Fruit fly (Drosophila melanogaster) whole organism, embryonic: ENCODE data around the gene CG43999.

ENCODE experiments used
- Aef1 ChIP-seq: fragments of 200-800 bp; sonication (Bioruptor generic); IDR thresholded peaks from 3 replicates; pipeline ENCODE4 v1.3.6; 2022; ENCODE audit warnings: missing biosample characterization, missing genetic modification characterization
- CG10366 ChIP-seq: fragments of 200-800 bp; sonication (Bioruptor generic); IDR thresholded peaks from 2 replicates; pipeline ENCODE4 v1.3.6; 2022; ENCODE audit warnings: missing biosample characterization, missing genetic modification characterization
- CG10565 ChIP-seq: fragments of 200-800 bp; sonication (Bioruptor generic); optimal IDR thresholded peaks from 3 replicates; lab custom pipeline; 2016; ENCODE audit warnings: missing biosample characterization, mild to moderate bottlenecking, missing genetic modification characterization
- CG10979 ChIP-seq: fragments of 200-800 bp; sonication (Bioruptor generic); optimal IDR thresholded peaks from 2 replicates; lab custom pipeline; 2018; ENCODE audit warnings: missing biosample characterization, mild to moderate bottlenecking, missing genetic modification characterization, moderate library complexity
- CG11456 ChIP-seq: fragments of 200-800 bp; sonication (Bioruptor generic); IDR thresholded peaks from 3 replicates; pipeline ENCODE4 v1.3.6; 2022; ENCODE audit warnings: missing biosample characterization, missing genetic modification characterization
- CG11695 ChIP-seq: fragments of 200-800 bp; sonication (Bioruptor generic); IDR thresholded peaks from 3 replicates; pipeline ENCODE4 v1.3.6; 2022; ENCODE audit warnings: missing biosample characterization, missing genetic modification characterization
- CG12299 ChIP-seq: fragments of 200-800 bp; sonication (Bioruptor generic); optimal IDR thresholded peaks from 2 replicates; lab custom pipeline; 2018; ENCODE audit warnings: missing biosample characterization, mild to moderate bottlenecking, missing genetic modification characterization
- CG12659 ChIP-seq: fragments of 200-800 bp; sonication (Bioruptor generic); optimal IDR thresholded peaks from 3 replicates; lab custom pipeline; 2017; ENCODE audit warnings: mild to moderate bottlenecking, missing biosample characterization, missing genetic modification reagents, missing genetic modification characterization
- CG12769 ChIP-seq: fragments of 200-800 bp; sonication (Bioruptor generic); optimal IDR thresholded peaks from 2 replicates; lab custom pipeline; 2019; ENCODE audit warnings: missing biosample characterization, mild to moderate bottlenecking, missing genetic modification characterization, moderate library complexity
- CG13287 ChIP-seq: fragments of 200-800 bp; sonication (Bioruptor generic); IDR thresholded peaks from 2 replicates; pipeline ENCODE4 v1.3.6; 2022; ENCODE audit warnings: missing biosample characterization, missing genetic modification characterization; ENCODE audit not compliant: partially characterized antibody
- CG15601 ChIP-seq: fragments of 200-800 bp; sonication (Bioruptor generic); optimal IDR thresholded peaks from 3 replicates; lab custom pipeline; 2019; ENCODE audit warnings: missing biosample characterization, mild to moderate bottlenecking, missing genetic modification characterization, moderate library complexity
- CG2678 ChIP-seq: fragments of 200-800 bp; sonication (Bioruptor generic); optimal IDR thresholded peaks from 3 replicates; lab custom pipeline; 2019; ENCODE audit warnings: missing biosample characterization, mild to moderate bottlenecking, missing genetic modification characterization, moderate library complexity
- CG30431 ChIP-seq: fragments of 200-800 bp; sonication (Bioruptor generic); optimal IDR thresholded peaks from 2 replicates; lab custom pipeline; 2017; ENCODE audit warnings: missing biosample characterization, missing genetic modification characterization
- CG31441 ChIP-seq: fragments of 200-800 bp; sonication (Bioruptor generic); IDR thresholded peaks from 2 replicates; pipeline ENCODE4 v1.3.6; 2022; ENCODE audit warnings: missing biosample characterization, missing genetic modification characterization
- CG32767 ChIP-seq: fragments of 200-800 bp; sonication (Bioruptor generic); IDR thresholded peaks from 2 replicates; pipeline ENCODE4 v1.3.6; 2022; ENCODE audit warnings: missing biosample characterization, missing genetic modification characterization
- CG33213 ChIP-seq: fragments of 200-800 bp; sonication (Bioruptor generic); optimal IDR thresholded peaks from 3 replicates; lab custom pipeline; 2016; ENCODE audit warnings: missing biosample characterization, missing genetic modification characterization
- CG34224 ChIP-seq: fragments of 200-800 bp; sonication (Bioruptor generic); IDR thresholded peaks from 3 replicates; pipeline ENCODE4 v1.3.6; 2022; ENCODE audit warnings: missing biosample characterization, missing genetic modification characterization; ENCODE audit not compliant: partially characterized antibody
- CG3847 ChIP-seq: fragments of 200-800 bp; sonication (Bioruptor generic); IDR thresholded peaks from 2 replicates; pipeline ENCODE4 v1.3.6; 2022; ENCODE audit warnings: missing biosample characterization, missing genetic modification characterization
- CG4328 ChIP-seq: fragments of 200-800 bp; sonication (Bioruptor generic); optimal IDR thresholded peaks from 3 replicates; lab custom pipeline; 2017; ENCODE audit warnings: missing biosample characterization, missing genetic modification reagents, missing genetic modification characterization
- CG5245 ChIP-seq: fragments of 200-800 bp; sonication (Bioruptor generic); optimal IDR thresholded peaks from 3 replicates; lab custom pipeline; 2016; ENCODE audit warnings: missing biosample characterization, missing genetic modification characterization
- CG7839 ChIP-seq: fragments of 200-800 bp; sonication (Bioruptor generic); optimal IDR thresholded peaks from 3 replicates; lab custom pipeline; 2018; ENCODE audit warnings: missing biosample characterization, mild to moderate bottlenecking, missing genetic modification characterization, moderate library complexity
- CG8944 ChIP-seq: fragments of 200-800 bp; sonication (Bioruptor generic); optimal IDR thresholded peaks from 3 replicates; lab custom pipeline; 2016; ENCODE audit warnings: missing biosample characterization, missing genetic modification characterization
- CrebB ChIP-seq: fragments of 200-800 bp; sonication (Bioruptor generic); optimal IDR thresholded peaks from 3 replicates; lab custom pipeline; 2018; ENCODE audit warnings: missing biosample characterization, mild to moderate bottlenecking, missing genetic modification characterization
- H15 ChIP-seq: fragments of 200-800 bp; sonication (Bioruptor generic); IDR thresholded peaks from 3 replicates; pipeline ENCODE4 v1.3.6; 2022; ENCODE audit warnings: missing biosample characterization, missing genetic modification characterization
- H2.0 ChIP-seq: fragments of 200-800 bp; sonication (Bioruptor generic); IDR thresholded peaks from 2 replicates; pipeline ENCODE4 v1.3.6; 2022; ENCODE audit warnings: missing biosample characterization, missing genetic modification characterization
- HmgD ChIP-seq: fragments of 200-800 bp; sonication (Bioruptor generic); optimal IDR thresholded peaks from 3 replicates; lab custom pipeline; 2016; ENCODE audit warnings: missing biosample characterization, missing genetic modification characterization
- Hr78 ChIP-seq, 2 experiments: fragments of 200-800 bp in 1 of 2; fragments of >200 bp in 1 of 2; sonication (Bioruptor generic) in 1 of 2; optimal IDR thresholded peaks; 2 replicates each; lab custom pipeline; 2017 to 2019; ENCODE audit warnings: missing biosample characterization in 2 of 2, missing genetic modification characterization in 2 of 2, mild to moderate bottlenecking in 1 of 2, moderate library complexity in 1 of 2
- Mad ChIP-seq: fragments of 200-800 bp; sonication (Bioruptor generic); optimal IDR thresholded peaks from 2 replicates; lab custom pipeline; 2016; ENCODE audit warnings: missing biosample characterization, missing genetic modification characterization
- Max ChIP-seq: fragments of 200-800 bp; sonication (Bioruptor generic); optimal IDR thresholded peaks from 2 replicates; lab custom pipeline; 2016; ENCODE audit warnings: missing biosample characterization, mild to moderate bottlenecking, missing genetic modification characterization
- Med ChIP-seq: fragments of 200-800 bp; sonication (Bioruptor generic); peaks from one replicate; lab custom pipeline; 2016; ENCODE audit warnings: missing biosample characterization, missing genetic modification characterization, mild to moderate bottlenecking, inconsistent platforms, moderate library complexity
- Mrtf ChIP-seq: fragments of 200-800 bp; sonication (Bioruptor generic); IDR thresholded peaks from 3 replicates; pipeline ENCODE4 v1.3.6; 2022; ENCODE audit warnings: missing biosample characterization, missing genetic modification characterization
- NFAT ChIP-seq: fragments of 200-800 bp; sonication (Bioruptor generic); IDR thresholded peaks from 2 replicates; pipeline ENCODE4 v1.3.6; 2022; ENCODE audit warnings: missing biosample characterization, missing genetic modification characterization
- TFAM ChIP-seq: fragments of 200-800 bp; sonication (Bioruptor generic); optimal IDR thresholded peaks from 2 replicates; lab custom pipeline; 2017; ENCODE audit warnings: missing biosample characterization, missing genetic modification characterization, inconsistent platforms
- Taf1 ChIP-seq: fragments of 200-800 bp; sonication (Bioruptor generic); IDR thresholded peaks from 2 replicates; pipeline ENCODE4 v1.3.6; 2022; ENCODE audit warnings: missing biosample characterization, missing genetic modification characterization
- ash1 ChIP-seq: fragments of 200-800 bp; sonication (Bioruptor generic); optimal IDR thresholded peaks from 2 replicates; lab custom pipeline; 2018; ENCODE audit warnings: missing biosample characterization, mild to moderate bottlenecking, missing genetic modification characterization
- bigmax ChIP-seq: fragments of 200-800 bp; sonication (Bioruptor generic); optimal IDR thresholded peaks from 2 replicates; lab custom pipeline; 2018; ENCODE audit warnings: missing biosample characterization, mild to moderate bottlenecking, missing genetic modification characterization
- crc ChIP-seq: fragments of 200-800 bp; sonication (Bioruptor generic); optimal IDR thresholded peaks from 2 replicates; lab custom pipeline; 2016; ENCODE audit warnings: missing biosample characterization, missing genetic modification characterization
- croc ChIP-seq: fragments of 200-800 bp; sonication (Bioruptor generic); conservative IDR thresholded peaks from 3 replicates; pipeline ENCODE4 v1.3.6; 2022; ENCODE audit warnings: missing biosample characterization, missing genetic modification characterization
- da ChIP-seq: fragments of 200-800 bp; sonication (Bioruptor generic); optimal IDR thresholded peaks from 2 replicates; lab custom pipeline; 2016; ENCODE audit warnings: missing biosample characterization, missing genetic modification characterization
- lov ChIP-seq, 2 experiments: fragments of 200-800 bp in 1 of 2; fragments of >200 bp in 1 of 2; sonication (Bioruptor generic) in 1 of 2; IDR thresholded peaks in 1 of 2; optimal IDR thresholded peaks in 1 of 2; 2 replicates in 1 of 2; 3 replicates in 1 of 2; pipeline versions ENCODE4 v1.3.6 to Lab custom; 2017 to 2022; ENCODE audit warnings: missing biosample characterization in 1 of 2, missing genetic modification characterization in 1 of 2
- repo ChIP-seq: fragments of 200-800 bp; sonication (Bioruptor generic); optimal IDR thresholded peaks from 2 replicates; lab custom pipeline; 2016; ENCODE audit warnings: missing biosample characterization, missing genetic modification characterization
- run ChIP-seq: fragments of 200-800 bp; sonication (Bioruptor generic); optimal IDR thresholded peaks from 3 replicates; lab custom pipeline; 2018; ENCODE audit warnings: missing biosample characterization, mild to moderate bottlenecking, missing genetic modification characterization
- salm ChIP-seq: fragments of 200-800 bp; sonication (Bioruptor generic); optimal IDR thresholded peaks from 2 replicates; lab custom pipeline; 2018; ENCODE audit warnings: missing biosample characterization, mild to moderate bottlenecking, missing genetic modification characterization
- schlank ChIP-seq: fragments of 200-800 bp; sonication (Bioruptor generic); optimal IDR thresholded peaks from 2 replicates; lab custom pipeline; 2018; ENCODE audit warnings: missing biosample characterization, mild to moderate bottlenecking, missing genetic modification characterization
- scrt ChIP-seq: fragments of 200-800 bp; sonication (Bioruptor generic); optimal IDR thresholded peaks from 2 replicates; lab custom pipeline; 2018; ENCODE audit warnings: missing biosample characterization, mild to moderate bottlenecking, missing genetic modification characterization, moderate library complexity
- sd ChIP-seq: fragments of 200-800 bp; sonication (Bioruptor generic); optimal IDR thresholded peaks from 3 replicates; lab custom pipeline; 2018; ENCODE audit warnings: missing biosample characterization, mild to moderate bottlenecking, missing genetic modification characterization, moderate library complexity
- sisA ChIP-seq: fragments of 200-800 bp; sonication (Bioruptor generic); IDR thresholded peaks from 2 replicates; pipeline ENCODE4 v1.3.6; 2022; ENCODE audit warnings: missing biosample characterization, missing genetic modification characterization
- slp2 ChIP-seq: fragments of 200-800 bp; sonication (Bioruptor generic); optimal IDR thresholded peaks from 2 replicates; lab custom pipeline; 2016; ENCODE audit warnings: missing biosample characterization, missing genetic modification characterization
- toy ChIP-seq: fragments of 200-800 bp; sonication (Bioruptor generic); IDR thresholded peaks from 2 replicates; pipeline ENCODE4 v1.3.6; 2022; ENCODE audit warnings: missing biosample characterization, missing genetic modification characterization
- trem ChIP-seq: fragments of 200-800 bp; optimal IDR thresholded peaks from 3 replicates; lab custom pipeline; 2019; ENCODE audit warnings: missing biosample characterization, mild to moderate bottlenecking, missing genetic modification characterization, moderate library complexity
- unpg ChIP-seq: fragments of 200-800 bp; sonication (Bioruptor generic); optimal IDR thresholded peaks from 3 replicates; lab custom pipeline; 2018; ENCODE audit warnings: missing biosample characterization, mild to moderate bottlenecking, missing genetic modification characterization, moderate library complexity

The CG43999 gene

DNA sequence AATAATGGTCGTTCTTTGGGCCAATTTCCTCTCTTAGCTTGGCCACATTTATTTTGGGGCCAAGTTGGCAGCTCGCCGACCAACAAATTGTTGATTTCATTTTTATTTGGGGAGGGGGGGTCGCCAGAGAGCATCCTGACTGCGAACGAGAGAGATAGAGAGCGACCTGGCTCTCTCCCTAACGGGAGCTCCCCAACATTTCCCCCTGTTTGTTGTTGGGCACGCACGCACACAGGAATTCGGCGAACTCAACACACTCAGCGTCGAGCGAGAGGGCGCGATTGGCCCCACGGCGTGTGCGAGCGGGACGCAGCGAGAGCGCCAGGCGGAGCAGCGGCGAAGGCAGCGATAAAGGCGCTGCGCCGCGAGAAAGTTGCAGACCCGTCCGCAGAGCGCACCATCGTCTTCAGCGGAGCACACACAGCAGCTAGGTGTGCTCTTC, 34.0 kb upstream of the CG43999 start, which contains the start of gene CG31140 (continued):
- TF ChIP-seq sisA, result no peak
- peak; percentile 71; the same call in 1 of the 2 replicates for TF ChIP-seq CG32767 (GFP tag; lab: Robert Waterston, UW)
- TF ChIP-seq CG8944 (GFP tag; lab: Kevin White, UChicago), result no peak
- no peak for TF ChIP-seq CG12299 (tag; lab: Kevin White, UChicago)
- TF ChIP-seq croc (GFP tag; lab: Robert Waterston, UW), result no peak
- no peak for TF ChIP-seq CG12659
- TF ChIP-seq CG12769, result peak; percentile 76
- TF ChIP-seq da (GFP tag; lab: Kevin White, UChicago), result no peak
- TF ChIP-seq run, result no peak
- TF ChIP-seq CG10565 (GFP tag; lab: Kevin White, UChicago), result no peak
- no peak for TF ChIP-seq Hr78 (GFP tag; optimal IDR thresholded peaks at IDR 0.05; lab: Kevin White, UChicago)
- TF ChIP-seq Mrtf (GFP tag; lab: Robert Waterston, UW), result no peak
- 0 out of 3 replicates have a peak, but pooled peaks have one; percentile 28 for TF ChIP-seq CG11695
- 0 out of 2 replicates have a peak, but pooled peaks have one; percentile 32 for TF ChIP-seq toy (GFP tag; lab: Robert Waterston, UW)
- peak; percentile 91 for TF ChIP-seq sd (tag; lab: Kevin White, UChicago)
- no peak for TF ChIP-seq Max (GFP tag; lab: Kevin White, UChicago)
- no peak for TF ChIP-seq CG33213 (GFP tag; lab: Kevin White, UChicago)
- TF ChIP-seq crc (GFP tag; lab: Kevin White, UChicago), result no peak
- TF ChIP-seq schlank, result no peak
- no peak for TF ChIP-seq TFAM
- TF ChIP-seq CG4328 (GFP tag; lab: Kevin White, UChicago), result peak; percentile 25
- peak; percentile 95 for TF ChIP-seq trem
- no peak for TF ChIP-seq Taf1 (GFP tag; lab: Robert Waterston, UW)
- no peak for TF ChIP-seq CG3847 (GFP tag; lab: Robert Waterston, UW)
- no peak for TF ChIP-seq CG11456 (GFP tag; lab: Robert Waterston, UW)
- no peak for TF ChIP-seq H2.0
- no peak for TF ChIP-seq CG2678
- TF ChIP-seq HmgD (GFP tag; lab: Kevin White, UChicago), result no peak
- TF ChIP-seq H15, result no peak
- TF ChIP-seq slp2 (GFP tag; lab: Kevin White, UChicago), result no peak
- no peak for TF ChIP-seq CG15601 (tag; lab: Kevin White, UChicago)
- peak; percentile 35; the same call in 1 of the 3 replicates for TF ChIP-seq CG34224 (GFP tag; lab: Robert Waterston, UW)
- TF ChIP-seq CG13287 (GFP tag; lab: Robert Waterston, UW), result no peak
- peak; percentile 7 for TF ChIP-seq CG10979 (tag; lab: Kevin White, UChicago)
- no peak for TF ChIP-seq Mad
- peak; percentile 41; the same call in 1 of the 3 replicates for TF ChIP-seq Aef1
- TF ChIP-seq CG10366, result no peak
- TF ChIP-seq CG5245 (GFP tag; lab: Kevin White, UChicago), result no peak
- no peak for TF ChIP-seq lov (optimal IDR thresholded peaks at IDR 0.05; lab: Kevin White, UChicago)
- no peak for TF ChIP-seq lov (GFP tag; IDR thresholded peaks at IDR 0.05; lab: Robert Waterston, UW)
- TF ChIP-seq repo (GFP tag; lab: Kevin White, UChicago), result peak; percentile 0
- TF ChIP-seq unpg (GFP tag; lab: Kevin White, UChicago), result no peak
- TF ChIP-seq Med (GFP tag; lab: Kevin White, UChicago), result peak; percentile 79
- TF ChIP-seq NFAT (GFP tag; lab: Robert Waterston, UW), result no peak
- peak; percentile 97 for TF ChIP-seq scrt (GFP tag; lab: Kevin White, UChicago)
- TF ChIP-seq bigmax (GFP tag; lab: Kevin White, UChicago), result no peak
- TF ChIP-seq CrebB (tag; lab: Kevin White, UChicago), result no peak
- TF ChIP-seq salm (tag; lab: Kevin White, UChicago), result no peak
- no peak for TF ChIP-seq CG31441 (GFP tag; lab: Robert Waterston, UW)
- TF ChIP-seq ash1 (GFP tag; lab: Kevin White, UChicago), result no peak
- no peak for TF ChIP-seq CG7839 (tag; lab: Kevin White, UChicago)
- TF ChIP-seq CG30431 (GFP tag; lab: Kevin White, UChicago), result no peak
